Worm (Caenorhabditis elegans) whole organism, L1 larva: ENCODE results near the gene fbxc-32.

Experiments used
- ama-1 ChIP-seq: fragments of 150-350 bp; optimal IDR thresholded peaks from 2 replicates; lab custom pipeline; 2014
- blmp-1 ChIP-seq: fragments of 150-350 bp; optimal IDR thresholded peaks from 2 replicates; lab custom pipeline; 2014; ENCODE audit warnings: missing biosample characterization, missing genetic modification characterization
- ceh-88 ChIP-seq: fragments of 200-800 bp; sonication (Bioruptor generic); IDR thresholded peaks from 2 replicates; pipeline ENCODE4 v1.3.6; 2022; ENCODE audit warnings: missing genetic modification characterization, missing compliant biosample characterization
- dpl-1 ChIP-seq, 3 experiments: fragments of 150-350 bp in 2 of 3; sonication (generic microtip) in 1 of 3; optimal IDR thresholded peaks; 2 replicates each; lab custom pipeline; 2014 to 2017; ENCODE audit warnings: missing biosample characterization in 3 of 3, missing genetic modification characterization in 3 of 3, missing genetic modification reagents in 3 of 3
- dsc-1 ChIP-seq: sonication (generic microtip); optimal IDR thresholded peaks from 2 replicates; lab custom pipeline; 2016; ENCODE audit warnings: mild to moderate bottlenecking, missing genetic modification characterization, missing compliant biosample characterization
- efl-1 ChIP-seq, 4 experiments: fragments of 150-350 bp; optimal IDR thresholded peaks in 3 of 4; peaks in 1 of 4; 1 replicate in 1 of 4; 2 replicates in 3 of 4; lab custom pipeline; 2014; ENCODE audit warnings: missing biosample characterization in 2 of 4, missing genetic modification characterization in 2 of 4, missing genetic modification reagents in 2 of 4
- elt-2 ChIP-seq: sonication (generic microtip); optimal IDR thresholded peaks from 2 replicates; lab custom pipeline; 2016; ENCODE audit warnings: missing genetic modification characterization, mild to moderate bottlenecking, inconsistent platforms, missing compliant biosample characterization, missing genetic modification reagents
- elt-3 ChIP-seq, 6 experiments: fragments of 150-350 bp in 1 of 6; sonication (generic microtip); optimal IDR thresholded peaks; 2 replicates each; lab custom pipeline; 2017 to 2018; ENCODE audit warnings: missing biosample characterization in 6 of 6, missing genetic modification characterization in 6 of 6, inconsistent platforms in 1 of 6
- jun-1 ChIP-seq: fragments of 150-350 bp; optimal IDR thresholded peaks from 2 replicates; lab custom pipeline; 2014; ENCODE audit warnings: missing biosample characterization, missing genetic modification reagents, missing genetic modification characterization
- lin-13 ChIP-seq: fragments of 150-350 bp; optimal IDR thresholded peaks from 2 replicates; lab custom pipeline; 2014; ENCODE audit warnings: missing biosample characterization, missing genetic modification reagents, missing genetic modification characterization
- lin-14 ChIP-seq: fragments of 200-800 bp; sonication (Bioruptor generic); optimal IDR thresholded peaks from 2 replicates; lab custom pipeline; 2018; ENCODE audit warnings: mild to moderate bottlenecking, missing genetic modification characterization, moderate library complexity, missing compliant biosample characterization
- lin-35 ChIP-seq, 2 experiments: fragments of 150-350 bp; optimal IDR thresholded peaks; 2 replicates each; lab custom pipeline; 2014; ENCODE audit warnings: missing biosample characterization in 2 of 2, missing genetic modification characterization in 2 of 2, missing genetic modification reagents in 2 of 2
- lir-3 ChIP-seq: sonication (generic microtip); optimal IDR thresholded peaks from 2 replicates; lab custom pipeline; 2016; ENCODE audit warnings: mild to moderate bottlenecking, missing genetic modification characterization, moderate library complexity, missing compliant biosample characterization; ENCODE audit not compliant: poor library complexity
- mab-9 ChIP-seq: fragments of 200-800 bp; sonication (Bioruptor generic); IDR thresholded peaks from 2 replicates; pipeline ENCODE4 v1.3.6; 2022; ENCODE audit warnings: missing genetic modification reagents, missing genetic modification characterization, missing compliant biosample characterization
- nhr-12 ChIP-seq: sonication (generic microtip); optimal IDR thresholded peaks from 2 replicates; lab custom pipeline; 2017; ENCODE audit warnings: missing biosample characterization, missing genetic modification characterization
- nhr-20 ChIP-seq: sonication (generic microtip); optimal IDR thresholded peaks from 2 replicates; lab custom pipeline; 2016; ENCODE audit warnings: mild to moderate bottlenecking, missing genetic modification characterization, missing compliant biosample characterization
- nhr-90 ChIP-seq: sonication (generic microtip); optimal IDR thresholded peaks from 2 replicates; lab custom pipeline; 2016; ENCODE audit warnings: mild to moderate bottlenecking, missing genetic modification characterization, missing compliant biosample characterization; ENCODE audit not compliant: poor library complexity
- pax-3 ChIP-seq: fragments of 200-800 bp; sonication (Bioruptor generic); optimal IDR thresholded peaks from 2 replicates; lab custom pipeline; 2018; ENCODE audit warnings: mild to moderate bottlenecking, missing genetic modification characterization, moderate library complexity, missing compliant biosample characterization
- pqm-1 ChIP-seq: sonication (generic microtip); optimal IDR thresholded peaks from 3 replicates; lab custom pipeline; 2017; ENCODE audit warnings: missing biosample characterization, missing genetic modification characterization
- rnt-1 ChIP-seq: sonication (generic microtip); optimal IDR thresholded peaks from 2 replicates; lab custom pipeline; 2016; ENCODE audit warnings: mild to moderate bottlenecking, missing genetic modification characterization, moderate library complexity, missing compliant biosample characterization
- skn-1 ChIP-seq: fragments of 150-350 bp; optimal IDR thresholded peaks from 2 replicates; lab custom pipeline; 2014; ENCODE audit warnings: missing biosample characterization, missing genetic modification characterization
- snu-23 ChIP-seq: sonication (generic microtip); optimal IDR thresholded peaks from 2 replicates; lab custom pipeline; 2016; ENCODE audit warnings: missing genetic modification characterization, missing compliant biosample characterization
- sptf-1 ChIP-seq: fragments of 150-350 bp; optimal IDR thresholded peaks from 2 replicates; lab custom pipeline; 2014; ENCODE audit warnings: missing biosample characterization, missing genetic modification characterization
- tlp-1 ChIP-seq: fragments of 150-350 bp; optimal IDR thresholded peaks from 2 replicates; lab custom pipeline; 2014; ENCODE audit warnings: missing biosample characterization, missing genetic modification characterization
- unc-62 ChIP-seq: fragments of 150-350 bp; optimal IDR thresholded peaks from 2 replicates; lab custom pipeline; 2014; ENCODE audit warnings: missing biosample characterization, missing genetic modification reagents, missing genetic modification characterization
- unc-86 ChIP-seq: sonication (generic microtip); optimal IDR thresholded peaks from 2 replicates; lab custom pipeline; 2016; ENCODE audit warnings: missing genetic modification characterization, missing compliant biosample characterization
- unc-98 ChIP-seq: fragments of 200-800 bp; sonication (Bioruptor generic); IDR thresholded peaks from 2 replicates; pipeline ENCODE4 v1.3.6; 2022; ENCODE audit warnings: missing genetic modification characterization, missing compliant biosample characterization
- zag-1 ChIP-seq: fragments of 150-350 bp; optimal IDR thresholded peaks from 2 replicates; lab custom pipeline; 2014; ENCODE audit warnings: missing biosample characterization, missing genetic modification characterization
- ztf-4 ChIP-seq: fragments of 150-350 bp; optimal IDR thresholded peaks from 2 replicates; lab custom pipeline; 2014; ENCODE audit warnings: missing biosample characterization, missing genetic modification characterization

fbxc-32 gene

DNA sequence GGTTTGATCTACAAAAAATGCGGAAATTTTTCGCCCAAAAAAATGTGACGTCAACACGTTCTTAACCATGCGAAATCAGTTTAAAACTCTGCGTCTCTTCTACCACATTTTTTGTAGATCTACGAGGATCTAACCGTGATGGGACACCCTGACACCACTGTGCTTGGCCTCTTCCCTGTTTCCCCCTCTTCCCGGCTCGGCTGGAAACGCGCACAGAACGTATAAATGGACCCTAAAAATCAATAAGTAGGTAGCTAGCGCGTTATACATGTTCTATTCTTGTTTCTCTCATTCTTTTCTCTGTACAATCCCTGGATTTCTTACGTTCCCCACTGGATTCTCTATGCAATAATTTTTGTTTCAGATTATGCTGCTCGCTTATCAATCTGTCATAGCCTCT lies 24.5 kb downstream of the fbxc-32 start, which contains the start of gene fbxc-28:
TSS of gene fbxc-28 (plus strand) at position 301 of the 400 bp plus-strand sequence.
- TF ChIP-seq efl-1 (optimal IDR thresholded peaks at IDR 0.05; lab: Kevin White, UChicago), result no peak
- peak in 1 of 2 experiments; percentile 17 for TF ChIP-seq efl-1 (GFP tag; optimal IDR thresholded peaks at IDR 0.05 in 1 of 2; lab: Kevin White, UChicago)
- TF ChIP-seq ceh-88 (GFP tag; lab: Robert Waterston, UW), result no peak

ce11 chrII:922778-923177 lies 25.2 kb downstream of the fbxc-32 start:
- TF ChIP-seq lir-3 (tag; lab: Kevin White, UChicago), result no peak
- no peak for TF ChIP-seq nhr-12
- peak; percentile 13 for TF ChIP-seq jun-1 (tag; lab: Kevin White, UChicago)
- TF ChIP-seq elt-2 (tag; lab: Kevin White, UChicago), result peak; percentile 94
- TF ChIP-seq mab-9 (GFP tag; lab: Robert Waterston, UW), result no peak

- TF ChIP-seq elt-2 (tag; lab: Kevin White, UChicago) (peak; percentile 64), rnt-1 (tag; lab: Kevin White, UChicago) (no peak), efl-1 (optimal IDR thresholded peaks at IDR 0.05; lab: Kevin White, UChicago) (no peak), efl-1 (GFP tag; optimal IDR thresholded peaks at IDR 0.05 in 1 of 2; lab: Kevin White, UChicago) (peak in 1 of 2 experiments; percentile 52)
- TF ChIP-seq, all 84 proteins: peak for 2
These were observed 27.7 kb downstream of the fbxc-32 start for ce11 chrII:920326-920725.

DNA sequence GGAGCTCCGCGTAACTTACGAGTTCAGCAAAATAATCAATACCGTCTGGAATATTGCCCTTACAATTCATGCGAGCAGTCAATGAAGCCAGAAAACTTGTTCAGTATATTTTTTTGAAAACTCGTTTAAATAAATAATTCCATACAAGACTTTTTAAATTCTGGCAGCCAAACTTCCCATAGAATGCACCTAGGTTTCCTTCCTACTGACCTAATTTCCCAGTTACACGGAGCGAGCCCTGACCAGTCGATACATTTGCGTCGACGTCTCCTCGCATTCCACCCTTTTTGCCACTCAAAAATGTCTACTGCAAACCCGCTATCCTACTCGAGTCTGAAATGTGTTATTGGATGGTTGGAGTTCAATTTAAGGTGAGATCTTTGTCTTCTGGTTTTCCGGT lies 30.7 kb downstream of the fbxc-32 start, which contains the start of gene fbxc-30:
TSS of gene fbxc-30 (plus strand) at position 301 of the 400 bp plus-strand sequence.
- no peak for TF ChIP-seq snu-23 (GFP tag; lab: Kevin White, UChicago)
- TF ChIP-seq ztf-4 (tag; lab: Kevin White, UChicago), result no peak
- TF ChIP-seq unc-98, result no peak
- no peak for TF ChIP-seq blmp-1 (tag; lab: Kevin White, UChicago)
- TF ChIP-seq unc-62 (GFP tag; lab: Kevin White, UChicago), result no peak

- TF ChIP-seq elt-3 (tag; optimal IDR thresholded peaks at IDR 0.05; lab: Kevin White, UChicago) (no peak), lin-13 (GFP tag; lab: Kevin White, UChicago) (no peak), unc-86 (tag; lab: Kevin White, UChicago) (no peak), ztf-4 (tag; lab: Kevin White, UChicago) (no peak), dsc-1 (tag; lab: Kevin White, UChicago) (peak; percentile 17), nhr-20 (no peak), ama-1 (no peak), dpl-1 (GFP tag; optimal IDR thresholded peaks at IDR 0.05; lab: Kevin White, UChicago) (no peak)
- TF ChIP-seq, all 84 proteins: peak for 1
These were observed 32.2 kb downstream of the fbxc-32 start, which contains the start of gene fbxc-29 for ce11 chrII:915780-916179. Gene fbxc-29 (plus strand): TSS chrII:916080.

ce11 chrII:915206-915605 lies 32.8 kb downstream of the fbxc-32 start:
- TF ChIP-seq skn-1 (tag; lab: Kevin White, UChicago), result no peak
- TF ChIP-seq zag-1 (tag; lab: Kevin White, UChicago), result no peak
- peak; percentile 31 for TF ChIP-seq nhr-90 (tag; lab: Kevin White, UChicago)
- peak; percentile 27 for TF ChIP-seq lin-14 (GFP tag; lab: Kevin White, UChicago)
- TF ChIP-seq tlp-1, result peak; percentile 91
- TF ChIP-seq lin-35 (GFP tag; optimal IDR thresholded peaks at IDR 0.05; lab: Kevin White, UChicago), result peak in 1 of 2 experiments; percentile 48
- TF ChIP-seq pax-3 (tag; lab: Kevin White, UChicago), result peak; percentile 73
- TF ChIP-seq efl-1 (optimal IDR thresholded peaks at IDR 0.05; lab: Kevin White, UChicago), result no peak
- TF ChIP-seq efl-1 (GFP tag; optimal IDR thresholded peaks at IDR 0.05 in 1 of 2; lab: Kevin White, UChicago), result peak in 1 of 2 experiments; percentile 83
- TF ChIP-seq ztf-4 (tag; lab: Kevin White, UChicago), result no peak
- peak; percentile 100 for TF ChIP-seq pqm-1 (tag; lab: Kevin White, UChicago)
- TF ChIP-seq rnt-1 (tag; lab: Kevin White, UChicago), result no peak
- no peak for TF ChIP-seq sptf-1
- peak; percentile 93 for TF ChIP-seq jun-1 (tag; lab: Kevin White, UChicago)
- TF ChIP-seq nhr-20, result peak; percentile 42
- peak; percentile 100 for TF ChIP-seq elt-2 (tag; lab: Kevin White, UChicago)
- TF ChIP-seq, all 84 proteins: peak for 10
